Worm (Caenorhabditis elegans): ENCODE measurements around the gene M163.7.

The M163.7 gene

ce11 chrX:14505578-14506353 is 41.2 kb downstream of the M163.7 start (continued):
- peak; percentile 35 for TF ChIP-seq irx-1 (tag; optimal IDR thresholded peaks at IDR 0.05)
- no peak for TF ChIP-seq ceh-88 (GFP tag; IDR thresholded peaks at IDR 0.05)
- peak; percentile 71 for TF ChIP-seq snu-23 (GFP tag; optimal IDR thresholded peaks at IDR 0.05)
- no peak for TF ChIP-seq ceh-90 (tag; optimal IDR thresholded peaks at IDR 0.05)
- no peak for TF ChIP-seq nhr-76 (tag; optimal IDR thresholded peaks at IDR 0.05)
- TF ChIP-seq unc-86 (tag; optimal IDR thresholded peaks at IDR 0.05) = no peak
- no peak for TF ChIP-seq ztf-4 (tag; optimal IDR thresholded peaks at IDR 0.05)
- no peak for TF ChIP-seq nhr-84 (tag; optimal IDR thresholded peaks at IDR 0.05)
- TF ChIP-seq lsy-2 (tag; optimal IDR thresholded peaks at IDR 0.05) = peak; percentile 14 to 42
- TF ChIP-seq nhr-28 (tag; optimal IDR thresholded peaks at IDR 0.05) = no peak
- no peak for TF ChIP-seq zag-1 (tag; optimal IDR thresholded peaks at IDR 0.05)
- peak; percentile 91 for TF ChIP-seq elt-2 (tag; optimal IDR thresholded peaks at IDR 0.05)
- TF ChIP-seq nhr-12 (tag; optimal IDR thresholded peaks at IDR 0.05) = no peak
- no peak for TF ChIP-seq xbp-1 (tag; optimal IDR thresholded peaks at IDR 0.05)
- TF ChIP-seq ceh-82 (tag; optimal IDR thresholded peaks at IDR 0.05) = peak in 2 of 3 experiments; percentile 22 to 28
- TF ChIP-seq lir-3 (tag; optimal IDR thresholded peaks at IDR 0.05; ENCODE audit: poor library complexity) = no peak
- TF ChIP-seq egl-27 (tag; optimal IDR thresholded peaks at IDR 0.05) = peak; percentile 30 to 51
- peak; percentile 7 for TF ChIP-seq jun-1 (tag; optimal IDR thresholded peaks at IDR 0.05)
- peak; percentile 91 for TF ChIP-seq lin-14 (GFP tag; optimal IDR thresholded peaks at IDR 0.05)
- TF ChIP-seq C34B4.2 (tag; optimal IDR thresholded peaks at IDR 0.05) = no peak
- TF ChIP-seq fkh-10 (GFP tag; optimal IDR thresholded peaks at IDR 0.05) = no peak
- no peak for TF ChIP-seq alr-1 (tag; optimal IDR thresholded peaks at IDR 0.05; ENCODE audit: borderline replicate concordance)
- TF ChIP-seq nhr-19 (GFP tag; conservative IDR thresholded peaks at IDR 0.05) = peak; percentile 73
- peak; percentile 1 to 61 for TF ChIP-seq lin-35 (GFP tag; optimal IDR thresholded peaks at IDR 0.05)
- TF ChIP-seq sox-4 (tag; optimal IDR thresholded peaks at IDR 0.05) = no peak
- TF ChIP-seq aly-2 (tag; optimal IDR thresholded peaks at IDR 0.05) = no peak
- peak; percentile 15 for TF ChIP-seq pag-3 (tag; optimal IDR thresholded peaks at IDR 0.05; ENCODE audit: borderline replicate concordance, insufficient read depth)
- no peak for TF ChIP-seq pax-3 (tag; optimal IDR thresholded peaks at IDR 0.05)
- peak; percentile 57 for TF ChIP-seq pqm-1 (tag; optimal IDR thresholded peaks at IDR 0.05)
- no peak for TF ChIP-seq hlh-4 (tag; optimal IDR thresholded peaks at IDR 0.05)
- TF ChIP-seq ces-1 (GFP tag; optimal IDR thresholded peaks at IDR 0.05) = no peak
- TF ChIP-seq ceh-63 (GFP tag; optimal IDR thresholded peaks at IDR 0.05) = no peak
- TF ChIP-seq lin-15B (tag; optimal IDR thresholded peaks at IDR 0.05) = no peak
- peak; percentile 9 for TF ChIP-seq F16B12.6 (tag; optimal IDR thresholded peaks at IDR 0.05)
- peak in 1 of 2 experiments; percentile 64 for TF ChIP-seq mdl-1 (tag; optimal IDR thresholded peaks at IDR 0.05)
- no peak for TF ChIP-seq sptf-1 (tag; optimal IDR thresholded peaks at IDR 0.05)
- no peak for TF ChIP-seq fkh-4 (tag; optimal IDR thresholded peaks at IDR 0.05; ENCODE audit: borderline replicate concordance)
- no peak for TF ChIP-seq ztf-11 (tag; optimal IDR thresholded peaks at IDR 0.05)
- peak; percentile 83 for TF ChIP-seq rnt-1 (tag; optimal IDR thresholded peaks at IDR 0.05)
- TF ChIP-seq nhr-77 (tag; optimal IDR thresholded peaks at IDR 0.05) = peak; percentile 90
- no peak for TF ChIP-seq isw-1 (GFP tag; IDR thresholded peaks at IDR 0.05)
- TF ChIP-seq nhr-20 (tag; optimal IDR thresholded peaks at IDR 0.05) = peak; percentile 79
- no peak for TF ChIP-seq unc-130 (tag; optimal IDR thresholded peaks at IDR 0.05)
- TF ChIP-seq lin-13 (GFP tag; optimal IDR thresholded peaks at IDR 0.05) = no peak
- TF ChIP-seq ama-1 (optimal IDR thresholded peaks at IDR 0.05) = no peak
- TF ChIP-seq hpl-2 (GFP tag; optimal IDR thresholded peaks at IDR 0.05) = no peak
- no peak for TF ChIP-seq lin-39 (tag; optimal IDR thresholded peaks at IDR 0.05)
- no peak for TF ChIP-seq ceh-8 (GFP tag; optimal IDR thresholded peaks at IDR 0.05)
- TF ChIP-seq vab-15 (tag; optimal IDR thresholded peaks at IDR 0.05) = no peak
- TF ChIP-seq elt-3 (tag; optimal IDR thresholded peaks at IDR 0.05) = peak; percentile 26 to 98 (median 58)
- TF ChIP-seq sup-37 (GFP tag; optimal IDR thresholded peaks at IDR 0.05) = no peak
